Fruit fly (Drosophila melanogaster): ENCODE results near the gene CG3226.

Gene CG3226

dm6 chrX:6624006-6624745 lies 29.9 kb downstream of the CG3226 start (continued):
- TF ChIP-seq Oaz (GFP tag; IDR thresholded peaks at IDR 0.05) (no peak), HLH3B (GFP tag; IDR thresholded peaks at IDR 0.05) (peak; percentile 33; the same call in 1 of the 2 replicates), sqz (GFP tag; optimal IDR thresholded peaks at IDR 0.05) (peak; percentile 69), gro (GFP tag; optimal IDR thresholded peaks at IDR 0.05) (no peak), CG6254 (GFP tag; optimal IDR thresholded peaks at IDR 0.05) (peak; percentile 2), Xrp1 (GFP tag; IDR thresholded peaks at IDR 0.05) (peak; percentile 70), CG12391 (tag; optimal IDR thresholded peaks at IDR 0.05) (peak; percentile 20), Adf1 (GFP tag; IDR thresholded peaks at IDR 0.05) (no peak), CG7839 (tag; optimal IDR thresholded peaks at IDR 0.05) (peak; percentile 49), Aef1 (GFP tag; IDR thresholded peaks at IDR 0.05) (no peak), Ets65A (GFP tag) (peak; percentile 37), CG10431 (GFP tag; optimal IDR thresholded peaks at IDR 0.05) (no peak), Hmx (GFP tag; optimal IDR thresholded peaks at IDR 0.05) (no peak), row (GFP tag; IDR thresholded peaks at IDR 0.05) (peak; percentile 62), pita (GFP tag; optimal IDR thresholded peaks at IDR 0.05) (no peak), Xbp1 (GFP tag; optimal IDR thresholded peaks at IDR 0.05) (peak; percentile 10), ssp (GFP tag; IDR thresholded peaks at IDR 0.05) (peak; percentile 39; the same call in 1 of the 2 replicates), ind (GFP tag; optimal IDR thresholded peaks at IDR 0.05) (peak; percentile 4), hkb (optimal IDR thresholded peaks at IDR 0.05) (no peak), hkb (GFP tag; IDR thresholded peaks at IDR 0.05) (no peak), CG8388 (GFP tag; optimal IDR thresholded peaks at IDR 0.05) (peak; percentile 30), Gug (GFP tag; IDR thresholded peaks at IDR 0.05) (peak; percentile 32; the same call in 1 of the 4 replicates), Spps (tag; optimal IDR thresholded peaks at IDR 0.05) (peak; percentile 39), HHEX (GFP tag; optimal IDR thresholded peaks at IDR 0.05) (no peak), ATbp (GFP tag; optimal IDR thresholded peaks at IDR 0.05) (peak; percentile 6), CG30403 (GFP tag; optimal IDR thresholded peaks at IDR 0.05) (peak; percentile 31), Neu2 (GFP tag; optimal IDR thresholded peaks at IDR 0.05; ENCODE audit: borderline replicate concordance) (no peak), CG17361 (GFP tag; IDR thresholded peaks at IDR 0.05) (0 out of 3 replicates have a peak, but pooled peaks have one; percentile 28), trem (tag; optimal IDR thresholded peaks at IDR 0.05) (peak; percentile 11)

- TF ChIP-seq nerfin-2 (GFP tag; IDR thresholded peaks at IDR 0.05; ENCODE audit: partially characterized antibody) (no peak), CG7987 (GFP tag; optimal IDR thresholded peaks at IDR 0.05) (no peak), CG9817 (tag; optimal IDR thresholded peaks at IDR 0.05) (peak; percentile 12), nmo (GFP tag; optimal IDR thresholded peaks at IDR 0.05) (peak; percentile 45), CG17829 (tag; optimal IDR thresholded peaks at IDR 0.05) (peak; percentile 47), row (GFP tag; IDR thresholded peaks at IDR 0.05) (peak; percentile 56), CG11247 (GFP tag; IDR thresholded peaks at IDR 0.05) (0 out of 2 replicates have a peak, but pooled peaks have one; percentile 19), maf-S (GFP tag; optimal IDR thresholded peaks at IDR 0.05) (no peak), CG17361 (GFP tag; IDR thresholded peaks at IDR 0.05) (peak; percentile 40; the same call in 1 of the 3 replicates), chinmo (GFP tag; IDR thresholded peaks at IDR 0.05; ENCODE audit: partially characterized antibody) (no peak), CG15514 (GFP tag; optimal IDR thresholded peaks at IDR 0.05) (peak; percentile 42), CG9727 (GFP tag; optimal IDR thresholded peaks at IDR 0.05) (peak; percentile 68), CG10543 (GFP tag; optimal IDR thresholded peaks at IDR 0.05) (no peak), klu (GFP tag; IDR thresholded peaks at IDR 0.05) (peak; percentile 38; the same call in 1 of the 2 replicates), CG11398 (GFP tag; optimal IDR thresholded peaks at IDR 0.05) (no peak), trem (tag; optimal IDR thresholded peaks at IDR 0.05) (peak; percentile 46), Gug (GFP tag; IDR thresholded peaks at IDR 0.05) (0 out of 4 replicates have a peak, but pooled peaks have one; percentile 4), esg (GFP tag; conservative IDR thresholded peaks at IDR 0.05) (peak; percentile 41; the same call in 1 of the 2 replicates), slp2 (GFP tag; optimal IDR thresholded peaks at IDR 0.05) (no peak), D (optimal IDR thresholded peaks at IDR 0.05) (no peak), D (GFP tag; optimal IDR thresholded peaks at IDR 0.05) (peak; percentile 42), fd102C (GFP tag; optimal IDR thresholded peaks at IDR 0.05) (no peak), wor (GFP tag; IDR thresholded peaks at IDR 0.05) (no peak), wdn (GFP tag; IDR thresholded peaks at IDR 0.05) (peak; percentile 51; the same call in 1 of the 2 replicates)
Measured at dm6 chrX:6621566-6622006, 32.5 kb downstream of the CG3226 start.

All from whole organism, embryonic.